Worm (Caenorhabditis elegans): ENCODE data around the gene C54F6.18.

Gene C54F6.18

DNA sequence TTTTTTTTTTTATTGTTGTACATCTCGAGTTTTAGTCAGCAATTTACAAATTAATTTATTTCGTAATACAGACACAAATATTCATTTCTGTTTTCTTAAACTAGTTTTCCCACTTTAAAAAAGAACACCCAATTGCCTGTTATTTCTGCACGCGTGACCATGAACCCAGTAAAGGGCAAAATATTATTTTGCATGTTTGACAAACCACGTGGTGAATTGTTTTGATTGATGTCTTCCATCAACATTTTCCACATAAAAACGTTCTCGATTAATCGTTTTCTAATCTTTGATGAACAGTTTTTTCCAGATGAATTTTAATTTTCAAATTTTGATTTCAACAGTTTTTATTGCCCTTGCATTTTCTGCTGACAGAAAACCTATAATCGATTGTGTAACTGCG, at the start of gene C54F6.18:
Gene C54F6.18, plus strand, starts transcription at position 301 of the 400 bp plus-strand sequence.
- TF ChIP-seq ztf-11 (tag; optimal IDR thresholded peaks at IDR 0.05): no peak
- no peak for TF ChIP-seq nhr-48 (tag; optimal IDR thresholded peaks at IDR 0.05)
- no peak for TF ChIP-seq fos-1 (tag; optimal IDR thresholded peaks at IDR 0.05)
- no peak for TF ChIP-seq nhr-11 (tag; optimal IDR thresholded peaks at IDR 0.05)
- TF ChIP-seq lin-15B (tag; optimal IDR thresholded peaks at IDR 0.05): no peak
- no peak for TF ChIP-seq lin-29 (GFP tag; IDR thresholded peaks at IDR 0.05)

DNA sequence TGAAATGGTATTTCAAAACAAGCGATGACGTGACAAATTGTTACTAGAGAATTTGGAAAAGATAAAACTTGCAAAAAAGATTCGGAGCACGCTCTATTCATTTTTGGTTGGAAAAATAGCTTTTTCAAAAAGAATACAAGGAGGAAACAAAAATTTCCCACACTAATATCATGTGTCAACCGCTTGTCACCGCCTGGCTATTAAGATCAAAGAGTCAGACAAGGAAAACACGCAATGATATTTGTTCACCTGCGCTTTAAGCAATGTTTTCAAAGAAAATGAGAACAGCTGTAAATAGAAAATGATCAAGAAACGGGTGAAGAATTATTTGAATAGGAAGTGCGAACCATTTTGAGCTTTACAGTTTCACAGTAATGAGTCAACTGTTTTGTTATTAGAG, 49.0 kb upstream of the C54F6.18 start, which contains the start of gene srh-125:
Gene srh-125, minus strand, starts transcription at position 101 of the 400 bp plus-strand sequence.
- no peak for TF ChIP-seq ZK546.5 (tag; optimal IDR thresholded peaks at IDR 0.05)
- TF ChIP-seq F49E8.2 (tag; optimal IDR thresholded peaks at IDR 0.05; ENCODE audit: borderline replicate concordance): no peak
- no peak for TF ChIP-seq nhr-237 (tag; optimal IDR thresholded peaks at IDR 0.05)
- no peak for TF ChIP-seq mdt-29 (GFP tag; IDR thresholded peaks at IDR 0.05)
- TF ChIP-seq tag-97 (GFP tag; IDR thresholded peaks at IDR 0.05): no peak
- TF ChIP-seq madf-5 (GFP tag; IDR thresholded peaks at IDR 0.05): no peak

DNA sequence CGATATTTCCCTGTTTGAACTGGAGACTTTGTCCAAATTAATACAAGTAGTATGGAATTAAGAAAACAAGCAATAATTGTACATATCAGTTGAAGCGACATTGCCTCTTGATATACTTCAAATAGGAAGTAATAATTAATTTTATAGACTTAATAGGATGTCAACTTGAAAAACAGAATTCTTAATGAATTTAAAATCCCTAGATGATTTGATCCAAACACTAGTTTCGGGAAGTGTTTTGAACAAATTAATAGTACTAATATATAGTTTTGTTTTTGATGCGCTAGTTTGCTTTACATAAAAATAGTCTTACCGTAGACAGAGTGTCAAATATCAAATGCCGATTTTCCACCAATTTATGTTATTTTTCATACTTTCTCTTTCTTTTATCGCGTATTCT, 47.4 kb upstream of the C54F6.18 start, which contains the start of gene str-190:
Gene str-190, minus strand, starts transcription at position 101 of the 400 bp plus-strand sequence.
- TF ChIP-seq mdl-1 (tag; optimal IDR thresholded peaks at IDR 0.05) (no peak), nhr-42 (GFP tag; IDR thresholded peaks at IDR 0.05) (no peak), nhr-10 (tag; optimal IDR thresholded peaks at IDR 0.05) (no peak), pqm-1 (tag; optimal IDR thresholded peaks at IDR 0.05) (no peak), ZK337.2 (GFP tag; IDR thresholded peaks at IDR 0.05) (no peak), ceh-62 (tag; optimal IDR thresholded peaks at IDR 0.05) (no peak), F26F4.8 (GFP tag; conservative IDR thresholded peaks at IDR 0.05) (no peak), madf-9 (GFP tag; conservative IDR thresholded peaks at IDR 0.05) (no peak), ctbp-1 (GFP tag; IDR thresholded peaks at IDR 0.05) (no peak)

DNA sequence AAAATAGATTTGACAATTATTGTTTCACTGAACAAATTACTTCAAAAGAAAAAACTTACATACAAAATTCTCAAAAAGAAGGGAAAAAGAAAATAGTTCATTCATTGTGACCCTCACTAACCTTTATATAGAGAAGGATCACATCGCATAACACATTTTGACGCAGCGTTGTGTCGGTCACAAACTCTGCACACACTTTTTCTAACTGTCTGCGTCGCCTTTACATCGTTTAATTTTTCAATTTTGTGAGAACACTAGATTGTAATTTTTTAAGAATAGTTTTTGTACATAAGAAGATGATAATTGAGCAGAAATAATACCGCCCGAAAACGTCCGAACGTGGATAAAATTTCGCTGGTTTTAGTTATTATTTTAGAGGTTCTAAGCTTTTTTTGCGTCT, 44.8 kb upstream of the C54F6.18 start, which contains the start of gene C18B10.6:
Gene C18B10.6, minus strand, starts transcription at position 101 of the 400 bp plus-strand sequence.
- no peak for TF ChIP-seq D1046.2 (GFP tag; IDR thresholded peaks at IDR 0.05)
- TF ChIP-seq lsy-2 (tag; optimal IDR thresholded peaks at IDR 0.05): no peak
- no peak for TF ChIP-seq jun-1 (tag; optimal IDR thresholded peaks at IDR 0.05)
- TF ChIP-seq mxl-2 (GFP tag; conservative IDR thresholded peaks at IDR 0.05): no peak
- no peak for TF ChIP-seq T26A8.4 (GFP tag; IDR thresholded peaks at IDR 0.05)
- TF ChIP-seq F44E2.7 (GFP tag; IDR thresholded peaks at IDR 0.05): no peak
- TF ChIP-seq lim-7 (GFP tag; IDR thresholded peaks at IDR 0.05): no peak
- TF ChIP-seq zfp-2 (tag; optimal IDR thresholded peaks at IDR 0.05): no peak
- TF ChIP-seq T20F7.1 (GFP tag; optimal IDR thresholded peaks at IDR 0.05): no peak
- no peak for TF ChIP-seq nhr-102 (tag; optimal IDR thresholded peaks at IDR 0.05)
- TF ChIP-seq nhr-111 (GFP tag; optimal IDR thresholded peaks at IDR 0.05): no peak
- TF ChIP-seq snpc-4 (tag; optimal IDR thresholded peaks at IDR 0.05): no peak
- TF ChIP-seq dmd-6 (GFP tag; IDR thresholded peaks at IDR 0.05): no peak
- TF ChIP-seq Y75B8A.6 (GFP tag; IDR thresholded peaks at IDR 0.05): no peak
- TF ChIP-seq spr-1 (tag; optimal IDR thresholded peaks at IDR 0.05): no peak
- TF ChIP-seq ceh-32 (tag; optimal IDR thresholded peaks at IDR 0.05; ENCODE audit: poor library complexity): no peak
- TF ChIP-seq ztf-7 (tag; optimal IDR thresholded peaks at IDR 0.05): no peak
- TF ChIP-seq zip-2 (tag; optimal IDR thresholded peaks at IDR 0.05): no peak
- no peak for TF ChIP-seq tag-97 (GFP tag; IDR thresholded peaks at IDR 0.05)
- TF ChIP-seq ZK546.5 (tag; optimal IDR thresholded peaks at IDR 0.05): no peak
